Worm (Caenorhabditis elegans): ENCODE measurements around the gene col-109.

Gene col-109

DNA sequence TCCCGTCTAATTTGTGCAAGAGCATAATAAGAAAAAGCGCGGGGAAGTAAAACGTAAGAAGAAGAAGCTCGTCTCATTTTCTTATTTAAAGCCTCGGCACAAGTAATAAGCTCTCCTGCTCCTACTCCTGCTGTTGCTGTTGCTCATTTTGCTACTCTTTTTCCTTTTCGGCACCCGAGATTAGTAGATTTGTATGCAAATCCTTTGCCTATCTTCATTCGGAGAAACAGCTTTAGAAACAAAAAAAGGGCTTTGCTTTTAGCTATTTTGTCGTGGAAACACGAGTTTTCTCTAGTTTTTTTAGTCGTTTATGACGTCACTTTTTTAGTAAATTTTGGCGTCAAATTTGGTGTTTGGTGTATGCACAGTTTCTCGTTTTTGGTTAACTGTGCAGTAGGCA is 23.6 kb upstream of the col-109 start:
- TF ChIP-seq sox-4 (tag; optimal IDR thresholded peaks at IDR 0.05) (no peak), ceh-19 (GFP tag; optimal IDR thresholded peaks at IDR 0.05) (no peak), C38D4.7 (GFP tag; optimal IDR thresholded peaks at IDR 0.05) (no peak), hlh-15 (tag; optimal IDR thresholded peaks at IDR 0.05) (no peak), pag-3 (tag; optimal IDR thresholded peaks at IDR 0.05; ENCODE audit: borderline replicate concordance) (no peak), sdc-2 (tag; optimal IDR thresholded peaks at IDR 0.05) (no peak), tbx-7 (tag; optimal IDR thresholded peaks at IDR 0.05) (no peak), elt-4 (tag; optimal IDR thresholded peaks at IDR 0.05) (no peak), sox-2 (GFP tag; IDR thresholded peaks at IDR 0.05) (no peak), ceh-18 (tag; optimal IDR thresholded peaks at IDR 0.05) (no peak), ceh-30 (tag; optimal IDR thresholded peaks at IDR 0.05) (no peak), tbx-2 (tag; optimal IDR thresholded peaks at IDR 0.05) (no peak), T23F11.4 (GFP tag; optimal IDR thresholded peaks at IDR 0.05) (no peak), hlh-6 (tag; optimal IDR thresholded peaks at IDR 0.05) (no peak), K09A11.1 (tag; optimal IDR thresholded peaks at IDR 0.05; ENCODE audit: insufficient read depth) (no peak)

DNA sequence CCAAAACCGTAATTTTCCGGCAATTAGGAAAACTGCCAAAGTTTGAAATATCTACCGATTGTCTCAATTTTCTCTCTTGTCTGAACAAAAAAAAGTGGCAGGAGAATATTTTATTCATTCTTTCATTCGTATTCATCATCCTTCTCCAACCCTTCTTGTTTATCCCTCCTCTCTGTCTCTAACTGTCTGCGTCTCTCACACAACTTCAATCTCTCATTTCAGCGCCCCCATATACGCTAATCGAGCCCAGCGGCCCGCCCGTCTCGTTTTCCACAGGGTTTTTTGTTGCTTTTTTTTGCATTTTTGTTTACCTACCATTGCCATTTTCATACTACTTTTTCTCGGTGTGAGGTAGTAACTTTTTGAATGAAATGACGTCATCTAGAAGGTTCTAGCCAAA is 22.3 kb upstream of the col-109 start:
- TF ChIP-seq hlh-8 (tag; optimal IDR thresholded peaks at IDR 0.05) (no peak), ceh-19 (GFP tag; optimal IDR thresholded peaks at IDR 0.05) (no peak), sox-4 (tag; optimal IDR thresholded peaks at IDR 0.05) (no peak), nhr-232 (tag; optimal IDR thresholded peaks at IDR 0.05) (no peak), ceh-18 (tag; optimal IDR thresholded peaks at IDR 0.05) (no peak), K09A11.1 (tag; optimal IDR thresholded peaks at IDR 0.05; ENCODE audit: insufficient read depth) (no peak), unc-86 (tag; optimal IDR thresholded peaks at IDR 0.05) (no peak), ceh-48 (tag; optimal IDR thresholded peaks at IDR 0.05) (no peak), pros-1 (tag; optimal IDR thresholded peaks at IDR 0.05) (no peak), pha-2 (tag; optimal IDR thresholded peaks at IDR 0.05) (no peak), sdc-2 (tag; optimal IDR thresholded peaks at IDR 0.05) (no peak), ceh-31 (tag; optimal IDR thresholded peaks at IDR 0.05) (peak; percentile 34), ceh-22 (tag; optimal IDR thresholded peaks at IDR 0.05) (no peak), ref-2 (tag; optimal IDR thresholded peaks at IDR 0.05) (no peak), pqm-1 (tag; optimal IDR thresholded peaks at IDR 0.05) (no peak), tbx-2 (tag; optimal IDR thresholded peaks at IDR 0.05) (no peak), nfya-1 (tag; optimal IDR thresholded peaks at IDR 0.05) (peak; percentile 10), hlh-13 (GFP tag; optimal IDR thresholded peaks at IDR 0.05) (no peak), hlh-30 (tag; optimal IDR thresholded peaks at IDR 0.05; ENCODE audit: insufficient read depth) (no peak), unc-42 (tag; optimal IDR thresholded peaks at IDR 0.05) (peak; percentile 22), eyg-1 (tag; optimal IDR thresholded peaks at IDR 0.05) (no peak), ceh-2 (tag; optimal IDR thresholded peaks at IDR 0.05) (no peak)

ce11 chrIV:1838583-1838982 is 18.5 kb upstream of the col-109 start:
- TF ChIP-seq ceh-9 (tag; optimal IDR thresholded peaks at IDR 0.05), result no peak
- no peak for TF ChIP-seq ceh-22 (tag; optimal IDR thresholded peaks at IDR 0.05)
- TF ChIP-seq dve-1 (tag; optimal IDR thresholded peaks at IDR 0.05), result no peak
- TF ChIP-seq unc-55 (GFP tag; optimal IDR thresholded peaks at IDR 0.05), result peak; percentile 16

DNA sequence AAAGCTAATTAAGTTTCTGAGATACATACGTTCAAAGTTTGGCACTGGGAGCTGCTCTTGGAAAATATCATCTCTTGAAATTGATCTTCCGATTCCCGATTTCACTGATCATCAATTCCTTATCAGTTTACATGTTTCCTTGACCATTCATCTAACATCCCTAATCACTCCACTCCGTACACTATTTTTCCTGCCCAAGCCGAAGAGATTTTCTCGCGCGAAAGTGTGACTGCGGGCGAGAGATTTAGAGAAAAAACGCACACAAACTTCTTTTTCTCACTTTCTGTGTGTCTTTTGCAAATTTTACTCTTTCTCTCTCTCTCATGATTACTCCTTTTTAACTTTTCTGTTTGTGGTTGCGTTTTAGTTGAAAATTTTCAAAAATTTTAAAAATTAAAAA is 17.1 kb upstream of the col-109 start:
- peak; percentile 20 for TF ChIP-seq tbx-2 (tag; optimal IDR thresholded peaks at IDR 0.05)
- peak; percentile 11 for TF ChIP-seq unc-55 (GFP tag; optimal IDR thresholded peaks at IDR 0.05)
- peak; percentile 74 for TF ChIP-seq elt-2 (tag; optimal IDR thresholded peaks at IDR 0.05)
- no peak for TF ChIP-seq hlh-15 (tag; optimal IDR thresholded peaks at IDR 0.05)
- no peak for TF ChIP-seq ceh-2 (tag; optimal IDR thresholded peaks at IDR 0.05)
- TF ChIP-seq K09A11.1 (tag; optimal IDR thresholded peaks at IDR 0.05; ENCODE audit: insufficient read depth), result no peak
- no peak for TF ChIP-seq unc-42 (tag; optimal IDR thresholded peaks at IDR 0.05)
- TF ChIP-seq ahr-1 (tag; optimal IDR thresholded peaks at IDR 0.05), result no peak
- TF ChIP-seq nhr-232 (tag; optimal IDR thresholded peaks at IDR 0.05), result no peak
- TF ChIP-seq npax-4 (tag; optimal IDR thresholded peaks at IDR 0.05), result no peak
- TF ChIP-seq ceh-19 (GFP tag; optimal IDR thresholded peaks at IDR 0.05), result no peak
- no peak for TF ChIP-seq ceh-45 (GFP tag; IDR thresholded peaks at IDR 0.05)
- TF ChIP-seq pha-2 (tag; optimal IDR thresholded peaks at IDR 0.05), result no peak
- no peak for TF ChIP-seq C38D4.7 (GFP tag; optimal IDR thresholded peaks at IDR 0.05)
- TF ChIP-seq unc-86 (tag; optimal IDR thresholded peaks at IDR 0.05), result no peak
- TF ChIP-seq ceh-6 (GFP tag; optimal IDR thresholded peaks at IDR 0.05), result no peak
- no peak for TF ChIP-seq rnt-1 (tag; optimal IDR thresholded peaks at IDR 0.05)
- TF ChIP-seq ceh-9 (tag; optimal IDR thresholded peaks at IDR 0.05), result no peak
- TF ChIP-seq hlh-13 (GFP tag; optimal IDR thresholded peaks at IDR 0.05), result no peak
- no peak for TF ChIP-seq dmd-4 (tag; optimal IDR thresholded peaks at IDR 0.05; ENCODE audit: borderline replicate concordance)
- TF ChIP-seq T23F11.4 (GFP tag; optimal IDR thresholded peaks at IDR 0.05), result no peak
- no peak for TF ChIP-seq sox-4 (tag; optimal IDR thresholded peaks at IDR 0.05)
- TF ChIP-seq gmeb-2 (tag; optimal IDR thresholded peaks at IDR 0.05), result no peak
- no peak for TF ChIP-seq che-1 (tag; optimal IDR thresholded peaks at IDR 0.05)
- TF ChIP-seq unc-3 (GFP tag; conservative IDR thresholded peaks at IDR 0.05), result no peak
- no peak for TF ChIP-seq unc-3 (tag; optimal IDR thresholded peaks at IDR 0.05)
- peak; percentile 44 for TF ChIP-seq dve-1 (tag; optimal IDR thresholded peaks at IDR 0.05)
- no peak for TF ChIP-seq pqm-1 (tag; optimal IDR thresholded peaks at IDR 0.05)

All from whole organism, late embryonic.